Worm (Caenorhabditis elegans) whole organism, L4/young adult: ENCODE measurements around the gene F45E1.2.

ENCODE experiments used
- W03F9.2 ChIP-seq: fragments of 150-350 bp; optimal IDR thresholded peaks from 2 replicates; lab custom pipeline; 2014; ENCODE audit warnings: missing biosample characterization, missing genetic modification characterization
- dao-5 ChIP-seq: sonication (generic microtip); optimal IDR thresholded peaks from 2 replicates; lab custom pipeline; 2016; ENCODE audit warnings: missing genotype, missing genetic modification characterization, moderate library complexity, missing compliant biosample characterization
- him-1 ChIP-seq: sonication (generic microtip); optimal IDR thresholded peaks from 2 replicates; lab custom pipeline; 2016; ENCODE audit warnings: missing genotype, missing genetic modification reagents, missing genetic modification characterization, missing compliant biosample characterization

DNA sequence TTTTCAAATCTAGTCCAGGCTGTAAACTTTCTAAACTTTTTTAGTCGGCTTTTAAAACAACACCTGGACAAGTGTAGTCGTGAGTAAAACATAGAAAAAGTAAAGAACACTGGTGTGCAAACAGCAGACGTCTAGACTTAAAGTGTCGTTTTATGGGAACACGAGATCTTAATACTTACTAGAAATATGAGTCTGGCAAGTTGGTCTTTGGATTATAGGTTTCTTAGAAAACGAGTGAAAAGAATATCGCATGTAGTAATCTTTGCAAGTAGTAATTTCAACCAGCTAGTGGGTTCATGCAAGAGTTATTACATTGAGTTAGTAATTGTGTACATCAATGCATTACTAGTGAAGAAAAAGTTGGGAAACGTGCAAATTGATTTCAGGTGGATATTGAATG lies 26.1 kb upstream of the F45E1.2 start:
- TF ChIP-seq him-1 (no peak), W03F9.2 (tag; lab: Kevin White, UChicago) (no peak), dao-5 (tag; lab: Kevin White, UChicago) (no peak)
